Worm (Caenorhabditis elegans): ENCODE data around the gene M01H9.10.

The M01H9.10 gene

ce11 chrIV:4473767-4474166 is 6.2 kb downstream of the M01H9.10 start:
- TF ChIP-seq ztf-16 (tag; optimal IDR thresholded peaks at IDR 0.05) (no peak), elt-2 (tag; optimal IDR thresholded peaks at IDR 0.05) (no peak), unc-42 (tag; optimal IDR thresholded peaks at IDR 0.05) (no peak), rnt-1 (tag; optimal IDR thresholded peaks at IDR 0.05) (no peak), syd-9 (tag; optimal IDR thresholded peaks at IDR 0.05) (no peak), ttx-3 (tag; optimal IDR thresholded peaks at IDR 0.05) (no peak), fkh-10 (GFP tag; optimal IDR thresholded peaks at IDR 0.05) (no peak), F13H6.1 (tag; optimal IDR thresholded peaks at IDR 0.05) (no peak), pha-2 (tag; optimal IDR thresholded peaks at IDR 0.05) (no peak), eyg-1 (tag; optimal IDR thresholded peaks at IDR 0.05) (no peak), gmeb-2 (tag; optimal IDR thresholded peaks at IDR 0.05) (no peak), ceh-45 (GFP tag; IDR thresholded peaks at IDR 0.05) (no peak), pha-4 (tag; optimal IDR thresholded peaks at IDR 0.05) (no peak), lim-6 (tag; optimal IDR thresholded peaks at IDR 0.05) (no peak), pax-1 (tag; optimal IDR thresholded peaks at IDR 0.05) (no peak), ceh-9 (tag; optimal IDR thresholded peaks at IDR 0.05) (no peak), ceh-14 (tag; optimal IDR thresholded peaks at IDR 0.05) (no peak), odd-2 (tag; optimal IDR thresholded peaks at IDR 0.05) (no peak)

- no peak for TF ChIP-seq ceh-22 (tag; optimal IDR thresholded peaks at IDR 0.05)
- peak; percentile 8 for TF ChIP-seq hlh-30 (tag; optimal IDR thresholded peaks at IDR 0.05; ENCODE audit: insufficient read depth)
Observed at ce11 chrIV:4472418-4473173, 7.3 kb downstream of the M01H9.10 start.

ce11 chrIV:4470885-4471772 is 8.8 kb downstream of the M01H9.10 start:
- TF ChIP-seq ets-4 (tag; optimal IDR thresholded peaks at IDR 0.05) = no peak
- no peak for TF ChIP-seq dmd-4 (tag; optimal IDR thresholded peaks at IDR 0.05; ENCODE audit: borderline replicate concordance)
- TF ChIP-seq Y22D7AL.16 (tag; optimal IDR thresholded peaks at IDR 0.05) = no peak
- TF ChIP-seq odd-2 (tag; optimal IDR thresholded peaks at IDR 0.05) = no peak
- TF ChIP-seq mec-3 (tag; optimal IDR thresholded peaks at IDR 0.05; ENCODE audit: borderline replicate concordance) = no peak
- peak; percentile 23 for TF ChIP-seq ceh-31 (tag; optimal IDR thresholded peaks at IDR 0.05)
- TF ChIP-seq fax-1 (tag; optimal IDR thresholded peaks at IDR 0.05) = no peak
- no peak for TF ChIP-seq sdc-2 (tag; optimal IDR thresholded peaks at IDR 0.05)
- TF ChIP-seq dve-1 (tag; optimal IDR thresholded peaks at IDR 0.05) = no peak
- TF ChIP-seq ceh-48 (tag; optimal IDR thresholded peaks at IDR 0.05) = no peak
- peak; percentile 21 for TF ChIP-seq unc-42 (tag; optimal IDR thresholded peaks at IDR 0.05)
- TF ChIP-seq fkh-6 (tag; optimal IDR thresholded peaks at IDR 0.05) = no peak
- TF ChIP-seq T23F11.4 (GFP tag; optimal IDR thresholded peaks at IDR 0.05) = no peak
- no peak for TF ChIP-seq ahr-1 (tag; optimal IDR thresholded peaks at IDR 0.05)
- TF ChIP-seq C08G9.2 (tag; optimal IDR thresholded peaks at IDR 0.05) = peak; percentile 30
- no peak for TF ChIP-seq K09A11.1 (tag; optimal IDR thresholded peaks at IDR 0.05; ENCODE audit: insufficient read depth)

Data from whole organism, late embryonic.